Fruit fly (Drosophila melanogaster): ENCODE results near the gene CG43294.

dm6 chr3L:11975811-11976210 is 17.7 kb downstream of the CG43294 start, which contains the start of gene CG43896:
- TF ChIP-seq CG8478 (optimal IDR thresholded peaks at IDR 0.05) (no peak), CTCF (optimal IDR thresholded peaks at IDR 0.05) (no peak)
